Fruit fly (Drosophila melanogaster): Measurements from ENCODE around the gene CG32687.
A peak's percentile ranks its signal among the peaks of the same experiment; 100 is the strongest.

Gene CG32687

dm6 chrX:10460506-10461114 is 26.4 kb downstream of the CG32687 start, which contains the start of gene Neb-cGP (continued):
- TF ChIP-seq CG18619 (GFP tag; optimal IDR thresholded peaks at IDR 0.05) (peak; percentile 50), CG34422 (GFP tag; IDR thresholded peaks at IDR 0.05) (peak; percentile 47; the same call in 2 of the 3 replicates), Mrtf (GFP tag; IDR thresholded peaks at IDR 0.05) (no peak), CG12219 (GFP tag; optimal IDR thresholded peaks at IDR 0.05) (no peak), CG17361 (GFP tag; IDR thresholded peaks at IDR 0.05) (peak; percentile 41; the same call in 2 of the 3 replicates), CG34224 (GFP tag; IDR thresholded peaks at IDR 0.05; ENCODE audit: partially characterized antibody) (peak; percentile 96), CG17802 (tag; optimal IDR thresholded peaks at IDR 0.05) (peak; percentile 20), oc (tag; optimal IDR thresholded peaks at IDR 0.05) (no peak), Tbp (GFP tag; optimal IDR thresholded peaks at IDR 0.05) (no peak), prd (optimal IDR thresholded peaks at IDR 0.05) (no peak), prd (GFP tag; IDR thresholded peaks at IDR 0.05) (peak; percentile 39; the same call in 1 of the 3 replicates), CG14441 (GFP tag; IDR thresholded peaks at IDR 0.05) (0 out of 2 replicates have a peak, but pooled peaks have one; percentile 7), rib (GFP tag; IDR thresholded peaks at IDR 0.05) (peak; percentile 63; the same call in 1 of the 2 replicates), exex (tag; optimal IDR thresholded peaks at IDR 0.05) (peak; percentile 18), Dad (GFP tag; optimal IDR thresholded peaks at IDR 0.05) (peak; percentile 61), CG8478 (optimal IDR thresholded peaks at IDR 0.05) (no peak), stc (GFP tag; IDR thresholded peaks at IDR 0.05) (0 out of 2 replicates have a peak, but pooled peaks have one; percentile 16), CG2889 (GFP tag; IDR thresholded peaks at IDR 0.05) (no peak), gro (GFP tag; optimal IDR thresholded peaks at IDR 0.05) (peak; percentile 69), CG10321 (GFP tag; IDR thresholded peaks at IDR 0.05) (no peak), Deaf1 (tag; optimal IDR thresholded peaks at IDR 0.05) (no peak), Ptx1 (GFP tag; IDR thresholded peaks at IDR 0.05) (peak; percentile 42; the same call in 1 of the 2 replicates), cato (GFP tag; optimal IDR thresholded peaks at IDR 0.05; ENCODE audit: borderline replicate concordance) (peak; percentile 7), h (optimal IDR thresholded peaks at IDR 0.05) (no peak), sisA (GFP tag; IDR thresholded peaks at IDR 0.05) (peak; percentile 45; the same call in 1 of the 2 replicates), zf30C (GFP tag; optimal IDR thresholded peaks at IDR 0.05) (no peak), HmgZ (tag; optimal IDR thresholded peaks at IDR 0.05) (peak; percentile 88), CG11456 (GFP tag; IDR thresholded peaks at IDR 0.05) (peak; percentile 76; the same call in 2 of the 3 replicates), Sox100B (GFP tag; optimal IDR thresholded peaks at IDR 0.05) (no peak), Sry-δ (GFP tag; optimal IDR thresholded peaks at IDR 0.05) (peak; percentile 79), Hsf (GFP tag; optimal IDR thresholded peaks at IDR 0.05) (peak; percentile 51), CG34376 (GFP tag; optimal IDR thresholded peaks at IDR 0.05) (peak; percentile 54), dpn (GFP tag; optimal IDR thresholded peaks at IDR 0.05) (peak; percentile 69 to 79), CG1602 (GFP tag; optimal IDR thresholded peaks at IDR 0.05) (peak; percentile 46), CG3995 (GFP tag; optimal IDR thresholded peaks at IDR 0.05) (no peak), CG17612 (GFP tag; IDR thresholded peaks at IDR 0.05) (peak; percentile 42; the same call in 1 of the 2 replicates), CG17385 (GFP tag; optimal IDR thresholded peaks at IDR 0.05) (peak; percentile 48), trh (GFP tag; optimal IDR thresholded peaks at IDR 0.05) (no peak), Chrac-16 (GFP tag; optimal IDR thresholded peaks at IDR 0.05) (peak; percentile 61), Atf6 (GFP tag; IDR thresholded peaks at IDR 0.05) (no peak), inv (GFP tag; IDR thresholded peaks at IDR 0.05; ENCODE audit: partially characterized antibody) (peak; percentile 82), Asciz (GFP tag; optimal IDR thresholded peaks at IDR 0.05) (no peak), zen (tag; optimal IDR thresholded peaks at IDR 0.05) (peak; percentile 49), B-H1 (GFP tag; IDR thresholded peaks at IDR 0.05) (no peak), Meics (GFP tag; optimal IDR thresholded peaks at IDR 0.05) (peak; percentile 43), ash1 (GFP tag; optimal IDR thresholded peaks at IDR 0.05) (no peak), Ada2b (GFP tag; IDR thresholded peaks at IDR 0.05) (peak; percentile 25; the same call in 1 of the 2 replicates), CG8944 (GFP tag; optimal IDR thresholded peaks at IDR 0.05) (peak; percentile 57), caup (GFP tag; optimal IDR thresholded peaks at IDR 0.05; ENCODE audit: severe bottlenecking) (peak; percentile 75), CG11093 (GFP tag; IDR thresholded peaks at IDR 0.05) (no peak), zen2 (GFP tag; IDR thresholded peaks at IDR 0.05; ENCODE audit: partially characterized antibody) (peak; percentile 82)
